Fruit fly (Drosophila melanogaster) whole organism, pupa: ENCODE results near the gene Sec5.

Experiments used
- CG10348 ChIP-seq: fragments of 200-800 bp; sonication (Bioruptor generic); IDR thresholded peaks from 2 replicates; pipeline ENCODE4 v1.3.6; 2022; ENCODE audit warnings: missing biosample characterization, missing genetic modification characterization
- CG12605 ChIP-seq: fragments of 200-800 bp; sonication (Bioruptor generic); IDR thresholded peaks from 2 replicates; pipeline ENCODE4 v1.3.6; 2022; ENCODE audit warnings: missing biosample characterization, missing genetic modification characterization
- CG13204 ChIP-seq: fragments of 200-800 bp; sonication (Bioruptor generic); optimal IDR thresholded peaks from 2 replicates; lab custom pipeline; 2018; ENCODE audit warnings: missing biosample characterization, mild to moderate bottlenecking, missing genetic modification characterization, moderate library complexity
- CG14655 ChIP-seq: fragments of 200-800 bp; sonication (Bioruptor generic); optimal IDR thresholded peaks from 3 replicates; lab custom pipeline; 2017; ENCODE audit warnings: mild to moderate bottlenecking, missing biosample characterization, missing genetic modification reagents, missing genetic modification characterization
- CG15710 ChIP-seq: fragments of 200-800 bp; sonication (Bioruptor generic); optimal IDR thresholded peaks from 2 replicates; lab custom pipeline; 2018; ENCODE audit warnings: missing biosample characterization, mild to moderate bottlenecking, missing genetic modification characterization, moderate library complexity
- CG17806 ChIP-seq: fragments of 200-800 bp; sonication (Bioruptor generic); optimal IDR thresholded peaks from 2 replicates; lab custom pipeline; 2018; ENCODE audit warnings: missing biosample characterization, mild to moderate bottlenecking, missing genetic modification characterization, moderate library complexity
- CG32121 ChIP-seq: fragments of 200-800 bp; sonication (Bioruptor generic); IDR thresholded peaks from 2 replicates; pipeline ENCODE4 v1.3.6; 2022; ENCODE audit warnings: missing biosample characterization, missing genetic modification characterization
- CG34367 ChIP-seq: fragments of 200-800 bp; sonication (Bioruptor generic); optimal IDR thresholded peaks from 2 replicates; lab custom pipeline; 2018; ENCODE audit warnings: missing biosample characterization, mild to moderate bottlenecking, missing genetic modification characterization
- CG4496 ChIP-seq: fragments of 200-800 bp; sonication (Bioruptor generic); IDR thresholded peaks from 3 replicates; pipeline ENCODE4 v1.3.6; 2022; ENCODE audit warnings: missing biosample characterization, missing genetic modification characterization
- CG8159 ChIP-seq: fragments of 200-800 bp; sonication (Bioruptor generic); optimal IDR thresholded peaks from 3 replicates; lab custom pipeline; 2018; ENCODE audit warnings: missing biosample characterization, mild to moderate bottlenecking, missing genetic modification characterization, moderate library complexity
- CG8301 ChIP-seq: fragments of 200-800 bp; sonication (Bioruptor generic); optimal IDR thresholded peaks from 2 replicates; lab custom pipeline; 2018; ENCODE audit warnings: missing biosample characterization, mild to moderate bottlenecking, missing genetic modification characterization
- CG9948 ChIP-seq: fragments of 200-800 bp; sonication (Bioruptor generic); optimal IDR thresholded peaks from 2 replicates; lab custom pipeline; 2018; ENCODE audit warnings: missing biosample characterization, mild to moderate bottlenecking, missing genetic modification characterization, moderate library complexity
- D1 ChIP-seq: fragments of 200-800 bp; sonication (Bioruptor generic); optimal IDR thresholded peaks from 2 replicates; lab custom pipeline; 2018; ENCODE audit warnings: missing biosample characterization, mild to moderate bottlenecking, missing genetic modification characterization, moderate library complexity
- EcR ChIP-seq: fragments of 200-800 bp; sonication (Bioruptor generic); optimal IDR thresholded peaks from 3 replicates; lab custom pipeline; 2019; ENCODE audit warnings: missing biosample characterization, missing genetic modification characterization, mild to moderate bottlenecking, moderate library complexity, missing genetic modification reagents
- Ets98B ChIP-seq: fragments of 200-800 bp; sonication (Bioruptor generic); IDR thresholded peaks from 2 replicates; pipeline ENCODE4 v1.3.6; 2022; ENCODE audit warnings: missing biosample characterization, missing genetic modification characterization
- Pif1A ChIP-seq: fragments of 200-800 bp; sonication (Bioruptor generic); optimal IDR thresholded peaks from 3 replicates; lab custom pipeline; 2016; ENCODE audit warnings: missing biosample characterization, missing genetic modification characterization
- Pif1B ChIP-seq: fragments of 200-800 bp; sonication (Bioruptor generic); optimal IDR thresholded peaks from 3 replicates; lab custom pipeline; 2016; ENCODE audit warnings: missing biosample characterization, missing genetic modification characterization
- Snoo ChIP-seq: fragments of 200-800 bp; sonication (Bioruptor generic); optimal IDR thresholded peaks from 3 replicates; lab custom pipeline; 2017; ENCODE audit warnings: missing biosample characterization, mild to moderate bottlenecking, missing genetic modification characterization, inconsistent platforms
- fd96Ca ChIP-seq: fragments of 200-800 bp; sonication (Bioruptor generic); IDR thresholded peaks from 3 replicates; pipeline ENCODE4 v1.3.6; 2022; ENCODE audit warnings: missing biosample characterization, missing genetic modification characterization
- gl ChIP-seq: fragments of 200-800 bp; sonication (Bioruptor generic); optimal IDR thresholded peaks from 2 replicates; lab custom pipeline; 2018; ENCODE audit warnings: missing biosample characterization, mild to moderate bottlenecking, missing genetic modification characterization
- rn ChIP-seq: fragments of 200-800 bp; sonication (Bioruptor generic); IDR thresholded peaks from 2 replicates; pipeline ENCODE4 v1.3.6; 2022; ENCODE audit warnings: missing biosample characterization, missing genetic modification characterization

Sec5 gene

DNA sequence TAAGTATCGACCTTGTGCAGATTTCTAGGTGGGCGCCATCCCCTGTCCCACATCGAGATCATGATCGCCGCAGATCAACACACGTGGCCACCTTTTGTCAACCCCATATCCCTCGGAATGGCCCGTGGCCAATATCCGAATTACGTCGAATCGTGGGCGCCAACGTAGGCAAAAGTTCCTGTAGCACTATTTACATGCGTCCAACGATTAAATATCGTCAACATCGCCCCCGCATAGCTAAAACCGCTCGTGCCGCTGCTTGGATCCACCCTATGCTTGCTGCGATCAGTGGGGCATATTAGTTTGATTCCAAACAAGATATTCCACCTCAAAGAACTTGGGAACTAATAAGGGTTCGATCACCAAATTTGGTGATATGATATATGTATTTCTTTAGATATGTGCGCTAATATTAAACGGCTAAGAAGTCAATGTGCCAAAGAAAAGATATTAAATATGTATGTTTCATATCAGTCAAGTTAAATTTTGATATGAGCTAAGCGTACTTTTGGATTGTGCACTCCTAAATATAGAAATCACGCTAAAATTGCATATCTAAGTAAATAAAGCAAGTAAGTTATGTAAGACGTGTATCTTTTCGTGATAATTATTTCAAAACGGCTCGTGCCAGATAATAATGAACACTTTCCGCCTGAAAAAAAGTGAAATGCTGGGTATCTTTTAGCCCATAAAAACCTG, 20.1 kb downstream of the Sec5 start:
- peak; percentile 28; the same call in 1 of the 3 replicates for TF ChIP-seq CG4496
- peak; percentile 4 for TF ChIP-seq CG8159
- TF ChIP-seq CG8301 (tag; lab: Kevin White, UChicago): no peak

DNA sequence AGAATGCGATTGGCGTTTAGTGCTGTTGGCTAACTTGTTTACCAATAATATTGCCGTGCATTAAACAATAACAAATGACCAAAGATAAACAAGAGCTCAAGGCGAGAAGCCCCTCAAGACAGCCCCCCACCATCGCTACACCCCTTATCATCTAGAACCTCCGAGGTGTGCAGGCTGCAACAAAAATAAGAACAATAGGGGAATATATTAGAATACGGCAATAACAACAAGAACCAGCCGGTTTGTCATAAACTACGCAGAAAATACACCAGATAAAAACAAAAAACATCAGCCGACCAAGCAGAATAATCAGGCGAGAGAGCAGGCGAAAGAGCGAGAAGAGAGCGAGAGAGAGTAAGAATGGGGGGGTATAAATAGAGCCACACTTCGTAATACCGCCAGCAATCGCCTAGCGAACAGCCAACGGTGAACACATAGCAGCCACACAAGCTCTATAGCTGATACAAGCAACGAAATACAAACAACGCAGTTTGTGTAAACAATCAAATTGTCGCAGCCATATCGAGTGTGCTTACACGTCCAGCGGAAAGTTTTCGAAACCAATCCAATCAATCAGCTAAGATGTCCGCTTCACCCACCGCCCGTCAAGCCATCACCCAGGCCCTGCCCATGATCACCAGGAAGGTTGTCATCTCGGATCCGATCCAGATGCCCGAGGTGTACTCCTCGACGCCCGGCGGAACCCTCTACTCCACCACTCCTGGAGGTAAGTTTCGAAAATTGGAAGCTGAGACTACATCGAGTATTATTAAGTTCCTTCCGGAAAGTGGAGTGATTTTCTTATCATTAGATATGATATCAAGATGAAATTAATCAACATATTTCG, 21.2 kb downstream of the Sec5 start, which contains the start of gene Thor:
TSS of gene Thor (plus strand) at position 401 of the 847 bp plus-strand sequence.
- TF ChIP-seq CG34367 (tag; lab: Kevin White, UChicago) (no peak), Snoo (peak; percentile 60), EcR (GFP tag; lab: Kevin White, UChicago) (peak; percentile 56), CG10348 (no peak), CG32121 (peak; percentile 53), CG15710 (tag; lab: Kevin White, UChicago) (no peak), CG12605 (GFP tag; lab: Robert Waterston, UW) (0 out of 2 replicates have a peak, but pooled peaks have one; percentile 27), CG4496 (peak; percentile 67; the same call in 2 of the 3 replicates), CG8301 (tag; lab: Kevin White, UChicago) (peak; percentile 12), Pif1A (GFP tag; lab: Kevin White, UChicago) (peak; percentile 30), CG13204 (GFP tag; lab: Kevin White, UChicago) (peak; percentile 45), CG8159 (peak; percentile 6), CG9948 (tag; lab: Kevin White, UChicago) (no peak), CG14655 (GFP tag; lab: Kevin White, UChicago) (no peak), Ets98B (GFP tag; lab: Robert Waterston, UW) (peak; percentile 54; the same call in 1 of the 2 replicates), fd96Ca (peak; percentile 50; the same call in 1 of the 3 replicates), Pif1B (GFP tag; lab: Kevin White, UChicago) (no peak), rn (GFP tag; lab: Robert Waterston, UW) (no peak), D1 (no peak), CG17806 (tag; lab: Kevin White, UChicago) (no peak), gl (tag; lab: Kevin White, UChicago) (peak; percentile 47)

DNA sequence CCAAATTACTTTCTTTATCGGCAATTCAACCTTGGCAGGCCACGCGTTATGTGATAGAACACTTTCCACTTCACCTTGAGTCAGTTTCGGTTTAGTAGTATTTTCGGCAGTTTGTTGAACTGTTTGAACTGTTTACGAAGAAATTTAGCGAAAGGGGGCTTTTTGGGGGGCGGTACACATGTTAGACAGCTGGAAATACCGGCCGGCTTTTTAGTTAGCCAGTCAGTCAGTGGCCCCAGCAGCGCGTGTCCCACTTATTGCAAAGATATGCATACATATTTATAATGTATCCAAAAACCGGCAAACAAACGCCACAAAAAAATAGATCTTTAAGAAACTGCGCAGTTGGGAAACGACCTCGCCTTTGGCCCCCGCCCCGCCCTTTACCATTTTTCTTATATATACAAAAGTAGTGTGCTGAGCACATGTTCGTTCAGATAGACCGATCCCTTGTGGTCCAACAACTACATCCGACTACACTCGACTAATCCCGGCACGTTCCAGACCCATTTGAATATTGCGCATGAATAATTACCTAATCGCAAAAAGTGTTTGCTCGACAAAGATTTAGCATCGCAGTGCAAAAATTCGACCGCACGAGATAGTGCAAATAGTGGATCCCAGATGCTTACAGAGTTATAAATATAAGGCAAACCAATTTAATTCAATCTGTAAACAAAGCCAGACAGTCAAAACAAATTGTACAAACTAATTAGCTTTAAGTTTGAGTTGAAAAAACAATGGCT, 22.8 kb downstream of the Sec5 start:
- peak; percentile 17 for TF ChIP-seq EcR (GFP tag; lab: Kevin White, UChicago)
- no peak for TF ChIP-seq fd96Ca
- TF ChIP-seq CG34367 (tag; lab: Kevin White, UChicago): no peak
- no peak for TF ChIP-seq CG17806 (tag; lab: Kevin White, UChicago)

DNA sequence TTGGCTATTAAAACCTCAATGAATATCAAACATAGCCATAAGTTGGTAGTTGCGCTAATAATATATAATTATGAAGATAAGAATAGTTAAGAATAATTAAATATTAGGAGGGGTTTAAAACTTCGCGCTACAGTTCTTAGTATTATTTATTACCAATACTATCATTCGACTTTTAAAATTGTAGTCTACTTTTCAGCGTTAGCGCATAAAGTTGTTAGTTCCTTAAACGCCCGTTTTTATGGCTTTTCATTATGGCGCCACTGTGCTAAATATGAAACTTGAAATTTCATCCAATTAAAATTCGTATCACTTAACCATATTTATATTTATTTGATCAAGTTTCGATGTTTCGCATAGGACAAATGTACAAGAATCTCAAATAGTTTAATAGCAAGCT, 23.3 kb downstream of the Sec5 start:
- TF ChIP-seq CG12605 (GFP tag; lab: Robert Waterston, UW): no peak
- no peak for TF ChIP-seq Pif1A (GFP tag; lab: Kevin White, UChicago)
- TF ChIP-seq fd96Ca: no peak
- no peak for TF ChIP-seq CG32121
- TF ChIP-seq CG17806 (tag; lab: Kevin White, UChicago): no peak
- TF ChIP-seq D1: peak; percentile 41

DNA sequence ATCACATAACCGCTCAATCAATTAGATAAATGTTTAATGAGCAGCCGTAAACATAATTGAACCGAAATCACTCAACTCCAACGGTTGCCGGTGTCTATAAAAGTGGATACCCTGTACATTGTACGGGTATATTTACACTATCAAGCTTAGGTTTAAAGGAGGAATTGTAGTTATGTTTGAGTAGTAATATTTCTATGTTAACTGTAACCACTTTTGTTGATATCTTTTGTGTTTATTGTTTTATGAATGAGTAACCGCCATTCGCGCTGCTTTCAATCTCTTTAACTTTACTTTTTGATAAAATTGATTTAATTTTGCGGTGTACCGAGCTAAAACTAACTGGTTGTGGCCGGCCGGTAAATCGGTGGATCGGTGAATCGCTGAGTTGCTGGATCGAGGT, 24.9 kb downstream of the Sec5 start:
- TF ChIP-seq D1 (no peak), Pif1A (GFP tag; lab: Kevin White, UChicago) (peak; percentile 41), CG9948 (tag; lab: Kevin White, UChicago) (no peak), rn (GFP tag; lab: Robert Waterston, UW) (no peak), CG10348 (no peak), EcR (GFP tag; lab: Kevin White, UChicago) (no peak), CG8301 (tag; lab: Kevin White, UChicago) (peak; percentile 76), CG4496 (peak; percentile 78), gl (tag; lab: Kevin White, UChicago) (no peak), CG34367 (tag; lab: Kevin White, UChicago) (no peak), CG32121 (peak; percentile 78), Pif1B (GFP tag; lab: Kevin White, UChicago) (no peak), CG8159 (peak; percentile 5), CG14655 (GFP tag; lab: Kevin White, UChicago) (peak; percentile 54), Ets98B (GFP tag; lab: Robert Waterston, UW) (peak; percentile 88)

DNA sequence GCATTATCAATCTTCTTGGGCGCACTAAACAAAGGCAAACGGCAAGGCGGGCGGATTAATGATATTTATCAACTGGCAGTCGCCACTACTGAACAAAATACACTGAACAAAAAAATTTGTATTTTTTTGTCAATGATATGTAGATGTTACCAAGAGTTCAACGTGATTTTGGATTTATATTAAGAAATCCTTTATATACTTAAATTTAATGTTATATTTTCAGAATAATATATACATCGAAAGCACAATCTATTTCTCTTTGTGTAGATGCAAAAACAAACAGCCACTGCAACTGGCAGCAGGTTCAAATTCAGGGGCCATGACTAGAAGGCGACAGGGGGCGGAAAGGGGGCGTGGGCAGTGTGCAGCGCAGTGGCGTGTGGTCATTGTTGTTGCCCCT, 25.6 kb downstream of the Sec5 start:
- TF ChIP-seq CG8159: peak; percentile 73
- TF ChIP-seq rn (GFP tag; lab: Robert Waterston, UW): peak; percentile 54; the same call in 1 of the 2 replicates
- peak; percentile 80 for TF ChIP-seq CG12605 (GFP tag; lab: Robert Waterston, UW)
- peak; percentile 14 for TF ChIP-seq Pif1A (GFP tag; lab: Kevin White, UChicago)
- peak; percentile 74 for TF ChIP-seq CG14655 (GFP tag; lab: Kevin White, UChicago)
- no peak for TF ChIP-seq gl (tag; lab: Kevin White, UChicago)
- peak; percentile 13 for TF ChIP-seq Pif1B (GFP tag; lab: Kevin White, UChicago)
- TF ChIP-seq CG15710 (tag; lab: Kevin White, UChicago): peak; percentile 72
- no peak for TF ChIP-seq CG13204 (GFP tag; lab: Kevin White, UChicago)
- peak; percentile 60; the same call in 1 of the 3 replicates for TF ChIP-seq fd96Ca
- TF ChIP-seq CG34367 (tag; lab: Kevin White, UChicago): no peak
- peak; percentile 92 for TF ChIP-seq CG32121
- TF ChIP-seq CG9948 (tag; lab: Kevin White, UChicago): peak; percentile 56
- no peak for TF ChIP-seq Snoo
- TF ChIP-seq Ets98B (GFP tag; lab: Robert Waterston, UW): peak; percentile 82
- TF ChIP-seq EcR (GFP tag; lab: Kevin White, UChicago): no peak
- TF ChIP-seq CG17806 (tag; lab: Kevin White, UChicago): no peak
- no peak for TF ChIP-seq D1
- peak; percentile 51; the same call in 1 of the 2 replicates for TF ChIP-seq CG10348
- peak; percentile 83 for TF ChIP-seq CG4496
- TF ChIP-seq CG8301 (tag; lab: Kevin White, UChicago): peak; percentile 71
- TF ChIP-seq, all 21 proteins: peak for 14
